Worm (Caenorhabditis elegans): ENCODE data around the gene F54F2.7.

DNA sequence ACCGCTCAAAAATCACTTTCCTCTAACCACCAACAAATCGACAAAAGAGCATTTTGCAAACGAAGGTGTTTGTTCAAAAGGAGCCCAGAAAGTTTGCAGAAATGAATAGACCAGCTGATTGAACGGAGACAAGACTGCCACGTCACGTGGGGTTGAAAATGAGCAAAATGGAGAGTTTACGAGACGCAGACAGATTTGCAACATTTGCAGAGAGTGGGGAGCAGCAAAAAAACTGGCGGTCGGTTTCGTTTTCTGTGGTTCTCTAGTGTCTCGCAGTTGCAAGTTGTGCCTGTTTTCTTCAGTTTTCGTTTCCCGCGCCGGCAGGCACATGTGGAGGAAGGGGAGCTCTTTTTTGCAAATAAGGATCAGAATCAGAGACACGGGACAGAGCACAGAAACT, 21.7 kb downstream of the F54F2.7 start:
- TF ChIP-seq him-1 (tag; optimal IDR thresholded peaks at IDR 0.05) (peak; percentile 21), dao-5 (tag; optimal IDR thresholded peaks at IDR 0.05) (no peak)

All from whole organism, L4/young adult.